Fruit fly (Drosophila melanogaster) ovary, adult (tissue): ENCODE data around the gene Jhbp15.

Source experiments
- CG17801 ChIP-seq: fragments of 200-800 bp; optimal IDR thresholded peaks from 2 replicates; lab custom pipeline; 2019; ENCODE audit warnings: missing biosample characterization, mild to moderate bottlenecking, missing genetic modification characterization, moderate library complexity; ENCODE audit not compliant: partially characterized antibody

Gene Jhbp15

DNA sequence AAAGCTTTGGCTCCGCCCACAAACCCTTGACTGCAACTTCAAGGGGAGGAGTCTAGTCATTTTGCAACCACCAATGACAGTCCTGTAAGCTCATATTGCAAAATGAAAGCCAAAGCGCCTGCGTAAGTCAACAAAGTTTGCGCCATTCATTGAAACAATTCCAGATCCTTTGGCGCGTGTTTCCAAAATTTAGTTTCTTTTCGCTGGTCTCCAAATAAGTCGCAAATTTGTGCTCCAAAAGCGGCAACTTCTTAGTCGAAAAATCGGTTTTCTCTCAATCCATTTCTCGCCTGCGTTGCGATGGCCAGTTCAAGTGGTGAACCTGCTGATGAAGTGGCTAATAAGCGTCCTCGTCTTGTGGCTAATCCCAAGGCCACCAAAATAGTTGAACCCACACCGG is 22.9 kb upstream of the Jhbp15 start, which contains the start of gene dmrt93B:
TSS of gene dmrt93B (plus strand) at position 301 of the 400 bp plus-strand sequence.
- no peak for TF ChIP-seq CG17801 (GFP tag; lab: Kevin White, UChicago)

DNA sequence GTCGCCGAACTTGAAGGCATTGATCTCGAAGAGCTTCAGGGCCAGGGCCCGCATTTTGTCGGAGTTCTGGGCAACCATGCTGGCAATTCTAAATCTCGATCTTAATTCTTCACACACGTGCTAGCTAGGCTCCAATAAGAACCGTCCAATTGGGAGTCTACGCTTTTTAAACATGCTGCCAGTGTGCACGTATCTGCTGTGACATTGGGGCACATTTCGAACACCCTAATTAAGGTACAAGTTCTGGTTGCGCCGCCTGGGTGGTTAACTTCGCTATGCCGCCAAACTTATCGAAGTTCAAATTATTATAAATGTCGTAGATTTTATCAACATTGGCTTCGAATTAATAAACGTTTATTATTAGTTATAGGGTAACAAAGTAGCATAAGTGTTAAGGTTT is 22.4 kb upstream of the Jhbp15 start, which contains the start of gene r-l:
TSS of gene r-l (minus strand) at position 179 of the 400 bp plus-strand sequence.
- TF ChIP-seq CG17801 (GFP tag; lab: Kevin White, UChicago): no peak

DNA sequence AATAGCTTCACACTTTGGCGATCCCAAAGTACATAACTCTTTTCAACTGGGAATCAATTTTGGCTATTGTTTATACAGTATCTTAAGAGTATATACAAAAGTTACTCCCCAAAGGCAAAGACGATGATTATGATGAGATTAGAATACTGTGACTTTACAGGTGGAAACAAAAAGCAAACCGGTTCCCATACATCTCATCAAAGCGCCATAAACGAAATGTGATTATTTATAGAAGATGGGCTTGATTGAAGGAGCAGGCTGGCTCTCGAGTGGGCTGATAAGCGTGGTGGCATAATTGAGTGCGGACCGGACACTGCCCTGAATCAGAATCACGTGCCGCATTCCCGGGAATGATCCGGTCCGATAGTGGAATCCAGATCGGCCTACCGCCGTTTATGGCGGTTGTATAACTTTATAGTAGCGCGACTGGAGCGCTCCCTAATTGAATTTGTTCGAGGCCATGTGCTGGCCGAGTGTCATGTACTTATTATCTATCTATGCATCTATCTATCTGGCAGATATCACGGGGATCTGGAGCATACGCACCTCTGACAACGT is 21.2 kb upstream of the Jhbp15 start:
- no peak for TF ChIP-seq CG17801 (GFP tag; lab: Kevin White, UChicago)

DNA sequence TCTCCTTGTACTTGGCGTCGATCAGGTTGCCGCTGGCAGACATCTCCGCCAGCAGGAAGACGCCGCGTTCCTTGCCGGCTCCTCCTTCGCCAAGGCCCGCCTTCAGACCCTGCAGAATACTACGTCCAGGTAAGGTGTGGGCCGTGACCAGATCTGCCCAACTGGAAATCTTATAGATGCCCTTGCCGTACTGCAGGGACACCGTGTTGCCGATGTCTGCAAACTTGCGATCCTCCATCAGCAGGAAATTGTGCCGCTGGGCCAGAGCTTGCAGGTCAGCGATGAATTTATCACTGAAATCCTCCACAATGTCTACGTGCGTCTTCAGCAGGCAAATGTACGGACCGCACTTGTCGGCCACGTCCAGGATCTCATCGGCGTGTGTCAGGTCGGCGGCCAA is 20.5 kb upstream of the Jhbp15 start:
- no peak for TF ChIP-seq CG17801 (GFP tag; lab: Kevin White, UChicago)

DNA sequence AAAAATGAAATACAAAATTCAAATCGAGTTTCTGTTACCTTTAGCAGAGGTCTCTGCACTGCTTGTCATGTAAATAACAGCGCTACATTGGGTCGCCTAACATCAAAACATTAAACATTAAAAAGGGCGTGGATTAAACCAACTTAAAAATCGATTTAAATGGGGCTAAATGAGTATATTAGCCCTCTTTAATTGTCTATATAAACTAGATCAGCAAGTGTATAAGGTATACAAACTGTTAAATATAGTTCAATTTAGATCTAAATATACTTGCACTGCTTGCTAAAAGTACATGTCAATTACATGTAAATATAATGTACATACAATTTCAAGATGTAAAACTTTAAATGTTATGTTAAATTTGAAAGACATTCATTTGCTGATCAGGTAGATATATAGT is 19.0 kb upstream of the Jhbp15 start:
- no peak for TF ChIP-seq CG17801 (GFP tag; lab: Kevin White, UChicago)

DNA sequence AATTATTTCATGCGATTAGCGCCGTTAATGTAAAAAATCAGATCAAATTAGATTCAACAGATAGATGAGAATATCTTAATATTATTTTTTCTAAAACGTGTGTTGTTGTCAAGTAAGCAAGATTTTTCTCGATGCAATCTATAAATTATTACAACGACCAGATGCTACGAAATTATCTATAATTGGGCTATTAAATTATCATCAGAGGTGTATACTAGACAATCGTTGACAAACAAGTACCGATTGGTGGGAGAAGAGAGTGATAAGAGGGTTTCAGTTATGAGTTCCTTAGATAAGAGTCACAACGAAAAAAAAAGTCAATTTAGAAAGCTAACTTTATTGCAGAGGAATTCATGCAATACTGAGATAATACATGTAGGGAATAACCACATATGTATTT is 16.8 kb upstream of the Jhbp15 start:
- TF ChIP-seq CG17801 (GFP tag; lab: Kevin White, UChicago): no peak

DNA sequence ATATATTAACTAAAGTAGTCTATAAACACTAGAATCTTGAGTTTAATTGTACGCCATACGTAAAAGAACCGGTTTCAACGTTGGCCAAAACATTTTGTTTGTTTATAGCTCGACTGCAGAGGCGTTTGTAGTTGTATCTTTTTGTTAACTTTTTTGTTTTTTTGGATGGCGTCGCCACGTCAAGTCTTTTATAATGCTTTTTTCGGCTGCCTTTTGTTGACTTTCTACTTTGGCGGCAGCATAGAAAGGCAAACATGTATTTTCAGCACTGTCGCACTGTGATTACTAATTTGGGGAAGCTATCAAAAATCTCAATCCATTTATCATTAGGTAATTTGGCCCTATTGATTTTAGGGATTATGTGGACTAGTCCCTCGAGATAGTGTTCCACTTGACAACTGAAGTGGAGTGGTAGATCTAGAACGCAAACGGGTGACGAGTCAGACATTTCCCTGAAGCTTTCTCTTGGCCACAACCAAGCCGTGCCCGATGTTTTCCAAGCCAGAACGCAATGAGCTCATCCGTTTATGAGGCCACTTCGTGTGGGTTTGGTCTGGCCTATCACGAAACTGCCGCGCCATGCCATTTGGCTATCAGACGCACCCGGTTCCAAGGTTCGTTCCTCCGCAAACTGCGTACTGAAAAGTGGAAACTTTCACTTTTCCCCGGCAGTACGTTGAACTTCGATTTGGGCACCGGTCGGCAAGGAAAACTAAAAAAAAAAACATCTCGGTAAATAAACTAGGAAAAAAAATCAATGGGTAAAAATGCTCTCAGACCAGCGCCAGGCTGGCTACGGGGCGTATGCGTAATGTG is 15.9 kb upstream of the Jhbp15 start:
- TF ChIP-seq CG17801 (GFP tag; lab: Kevin White, UChicago): no peak

DNA sequence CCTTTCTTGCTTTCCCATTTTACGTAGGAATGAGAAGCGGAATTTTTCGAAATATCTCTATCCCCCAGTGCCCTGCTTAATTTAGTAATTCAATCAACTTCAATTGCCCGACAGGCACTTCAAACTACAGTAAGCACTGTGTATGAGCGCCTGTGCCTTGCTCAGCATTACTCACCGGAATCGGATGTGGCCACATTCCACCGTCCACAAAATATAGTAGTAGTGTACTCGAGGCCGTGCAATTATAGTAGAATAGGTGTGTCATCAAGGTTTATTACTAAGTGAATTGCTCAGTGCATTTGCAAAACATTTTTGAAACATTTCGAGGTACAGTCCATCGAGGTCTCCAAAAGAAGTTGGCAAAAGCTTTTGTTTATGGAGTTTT is 14.9 kb upstream of the Jhbp15 start:
- no peak for TF ChIP-seq CG17801 (GFP tag; lab: Kevin White, UChicago)

DNA sequence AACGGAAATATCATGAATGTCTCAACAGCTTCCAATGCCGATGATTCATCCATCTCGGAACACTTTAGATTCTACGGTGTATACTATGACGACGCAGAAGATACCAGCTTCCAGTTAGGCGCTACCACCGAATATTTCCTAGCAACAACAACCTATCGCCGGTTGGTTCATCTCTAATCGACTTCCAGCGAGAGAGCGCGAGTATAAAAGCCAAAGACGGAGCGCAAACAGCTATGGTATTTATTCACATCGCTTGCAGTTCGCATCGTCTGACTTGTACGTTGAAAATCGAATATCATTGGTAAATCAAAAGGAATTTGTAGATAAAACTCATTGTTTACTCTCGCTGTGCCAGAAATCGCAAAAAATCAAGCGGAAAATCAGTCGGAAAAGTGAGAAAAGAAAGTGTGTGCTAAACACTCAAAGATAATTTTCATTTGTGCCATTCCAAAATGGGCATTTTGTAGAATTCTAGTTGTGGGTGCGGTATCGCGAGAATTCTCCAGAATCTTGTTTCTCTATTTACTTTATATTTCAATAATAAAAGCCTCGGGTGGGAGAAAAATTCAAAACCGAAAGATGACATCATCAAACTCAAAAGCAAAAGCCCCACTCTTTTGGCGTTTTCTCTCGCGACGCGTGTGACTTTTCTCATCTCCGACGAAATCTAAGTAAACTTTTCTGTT is 14.4 kb upstream of the Jhbp15 start, which contains the start of gene AnxB9:
TSS of gene AnxB9 (plus strand) at position 232 of the 686 bp plus-strand sequence.
- peak; percentile 66 for TF ChIP-seq CG17801 (GFP tag; lab: Kevin White, UChicago)

DNA sequence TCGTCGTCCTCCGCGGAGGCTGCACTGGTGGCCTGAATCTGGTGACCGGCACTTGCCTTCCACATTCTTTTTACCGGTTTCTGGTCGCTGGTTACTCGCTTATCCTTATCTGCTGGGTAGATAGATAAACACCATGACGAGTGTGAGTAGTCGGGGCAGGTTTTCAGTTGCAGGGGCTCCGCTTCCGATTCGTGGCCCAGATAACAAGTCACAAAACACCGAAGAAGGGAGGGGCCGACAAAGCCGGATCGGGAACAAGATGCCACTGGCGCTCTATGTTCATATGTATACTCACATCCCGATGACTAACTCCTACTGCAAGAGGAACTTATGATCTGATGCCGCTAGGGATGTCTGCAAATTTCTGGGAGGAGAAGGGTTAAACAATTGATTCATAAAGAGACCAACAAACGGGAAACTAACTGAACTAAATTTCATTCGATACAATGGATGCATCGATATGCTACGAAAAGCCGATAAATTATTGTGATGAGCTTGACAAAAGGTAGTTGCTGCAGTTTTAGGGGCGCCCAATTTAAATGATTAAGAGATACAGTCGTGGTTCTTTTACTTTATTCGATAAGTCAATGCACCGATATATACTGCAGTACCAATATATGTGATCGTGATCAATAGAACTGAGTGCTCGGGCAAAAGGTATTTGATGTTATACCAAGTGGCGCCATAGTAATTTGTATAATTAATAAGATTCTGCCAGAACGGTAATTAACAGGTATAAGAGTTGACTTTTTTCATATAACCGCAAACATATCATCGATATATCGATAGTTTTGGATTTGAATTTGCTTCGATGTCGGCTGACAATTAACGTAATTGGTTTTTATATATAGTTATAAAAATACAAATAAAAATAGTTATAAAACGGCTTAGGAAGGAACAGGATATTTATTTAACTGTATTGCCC is 13.5 kb upstream of the Jhbp15 start, which contains the start of gene Cortactin:
TSS of gene Cortactin (minus strand) at position 472 of the 925 bp plus-strand sequence.
- TF ChIP-seq CG17801 (GFP tag; lab: Kevin White, UChicago): no peak

DNA sequence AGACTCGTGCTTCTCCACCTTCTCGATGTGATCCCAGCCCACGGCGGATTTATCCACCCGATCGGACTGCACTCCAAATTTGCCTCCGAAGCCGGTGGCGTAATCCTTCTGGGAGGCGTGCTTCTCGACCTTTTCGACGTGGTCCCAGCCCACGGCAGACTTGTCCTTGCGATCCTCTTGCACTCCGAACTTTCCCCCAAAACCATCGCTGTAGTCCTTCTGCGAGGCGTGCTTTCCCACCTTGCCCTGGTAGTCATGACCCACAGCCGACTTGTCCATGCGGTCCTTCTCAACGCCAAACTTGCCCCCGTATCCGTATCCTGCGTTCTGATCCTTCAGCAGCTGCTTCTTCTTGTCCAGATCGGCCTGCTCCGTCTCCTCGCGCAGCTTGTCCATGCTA is 12.7 kb upstream of the Jhbp15 start:
- TF ChIP-seq CG17801 (GFP tag; lab: Kevin White, UChicago): no peak

DNA sequence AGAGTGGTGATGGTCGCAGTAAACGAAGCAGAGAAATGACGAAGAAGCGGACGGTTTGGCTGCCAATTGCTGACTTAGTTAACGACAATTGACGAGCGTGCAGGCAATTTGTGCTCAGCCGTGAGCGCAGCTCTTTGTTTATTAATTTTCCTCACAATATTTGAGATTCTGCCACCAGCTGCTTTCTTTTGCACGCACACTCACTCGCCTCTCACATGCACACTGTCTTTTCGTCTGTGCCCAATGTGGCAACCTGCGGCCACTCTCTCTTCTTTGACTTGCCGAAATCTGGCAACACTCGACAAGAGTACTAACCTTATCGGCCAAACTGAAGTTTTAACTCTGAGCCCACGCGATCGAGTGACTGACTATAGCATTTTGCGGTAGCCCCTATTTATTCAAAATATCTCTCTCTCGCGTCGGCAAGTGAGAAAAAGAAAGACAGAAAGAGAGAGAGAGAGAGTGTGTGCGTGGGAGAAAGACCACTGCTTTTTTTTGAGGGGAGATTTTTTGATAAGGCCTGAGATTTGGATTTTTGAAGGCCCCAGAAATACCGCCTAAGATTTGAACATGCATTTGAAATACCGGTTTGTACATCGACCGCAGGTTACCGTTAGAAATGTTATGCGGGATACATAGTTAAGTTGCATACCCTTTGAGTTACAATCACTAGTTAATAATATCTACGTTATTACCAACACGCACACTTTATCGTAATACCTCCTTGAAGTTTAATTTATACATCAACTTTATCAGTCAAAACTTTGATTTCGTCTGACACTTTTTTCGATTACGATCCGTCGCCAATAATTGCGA is 9.9 kb upstream of the Jhbp15 start, which contains the start of gene Mvl:
TSS of gene Mvl (minus strand) at position 371 of the 816 bp plus-strand sequence.
- TF ChIP-seq CG17801 (GFP tag; lab: Kevin White, UChicago): peak; percentile 12
